Worm (Caenorhabditis elegans): ENCODE measurements around the gene clec-170.

ce11 chrIV:1264928-1265327, 1.7 kb upstream of the clec-170 start, which contains the start of gene F38A1.13:
- no peak for TF ChIP-seq mep-1 (tag; optimal IDR thresholded peaks at IDR 0.05)
- TF ChIP-seq pha-4 (tag; optimal IDR thresholded peaks at IDR 0.05), result no peak
- TF ChIP-seq elt-3 (tag; optimal IDR thresholded peaks at IDR 0.05), result no peak
- no peak for TF ChIP-seq nhr-28 (tag; optimal IDR thresholded peaks at IDR 0.05)
- no peak for TF ChIP-seq nhr-12 (tag; optimal IDR thresholded peaks at IDR 0.05)
- TF ChIP-seq ceh-39 (tag; optimal IDR thresholded peaks at IDR 0.05), result no peak
